Fruit fly (Drosophila melanogaster): ENCODE measurements around the gene Sfp24Bd.

Sfp24Bd gene

dm6 chr2L:3628819-3629218, 40.1 kb downstream of the Sfp24Bd start (continued):
- TF ChIP-seq CG12155 (GFP tag; optimal IDR thresholded peaks at IDR 0.05): no peak
- TF ChIP-seq chm (GFP tag; IDR thresholded peaks at IDR 0.05): peak; percentile 26; the same call in 1 of the 2 replicates
- TF ChIP-seq mld (GFP tag; IDR thresholded peaks at IDR 0.05; ENCODE audit: partially characterized antibody): no peak
- peak; percentile 37 for TF ChIP-seq fd96Cb (tag; optimal IDR thresholded peaks at IDR 0.05)
- TF ChIP-seq klu (GFP tag; IDR thresholded peaks at IDR 0.05): no peak
- TF ChIP-seq knrl (GFP tag; IDR thresholded peaks at IDR 0.05; ENCODE audit: partially characterized antibody): no peak
- TF ChIP-seq pum (GFP tag; optimal IDR thresholded peaks at IDR 0.05): no peak
- TF ChIP-seq CG12236 (GFP tag; optimal IDR thresholded peaks at IDR 0.05): peak; percentile 61
- peak; percentile 86 for TF ChIP-seq Med (GFP tag)
- peak; percentile 70 for TF ChIP-seq tio (GFP tag; optimal IDR thresholded peaks at IDR 0.05)
- no peak for TF ChIP-seq esg (GFP tag; conservative IDR thresholded peaks at IDR 0.05)
- peak; percentile 88 for TF ChIP-seq CG13296 (GFP tag; optimal IDR thresholded peaks at IDR 0.05)
- peak; percentile 80 for TF ChIP-seq Blimp-1 (GFP tag; optimal IDR thresholded peaks at IDR 0.05)
- TF ChIP-seq Fer1 (GFP tag; optimal IDR thresholded peaks at IDR 0.05): peak; percentile 90
- no peak for TF ChIP-seq Hr78 (GFP tag; optimal IDR thresholded peaks at IDR 0.05)
- TF ChIP-seq CG12071 (GFP tag; optimal IDR thresholded peaks at IDR 0.05): peak; percentile 91
- peak; percentile 49; the same call in 1 of the 3 replicates for TF ChIP-seq C15 (GFP tag; IDR thresholded peaks at IDR 0.05)
- no peak for TF ChIP-seq CG30431 (GFP tag; optimal IDR thresholded peaks at IDR 0.05)
- TF ChIP-seq org-1 (GFP tag; optimal IDR thresholded peaks at IDR 0.05): peak; percentile 84
- no peak for TF ChIP-seq Trl (optimal IDR thresholded peaks at IDR 0.05)
- TF ChIP-seq Trl (GFP tag; optimal IDR thresholded peaks at IDR 0.05): peak; percentile 37
- peak; percentile 48 for TF ChIP-seq CG11398 (GFP tag; optimal IDR thresholded peaks at IDR 0.05)
- peak; percentile 64; the same call in 1 of the 3 replicates for TF ChIP-seq CG17361 (GFP tag; IDR thresholded peaks at IDR 0.05)
- TF ChIP-seq Hr51 (GFP tag; optimal IDR thresholded peaks at IDR 0.05): peak; percentile 16 to 89
- TF ChIP-seq CG6813 (GFP tag; optimal IDR thresholded peaks at IDR 0.05): peak; percentile 97
- TF ChIP-seq Ets97D (GFP tag; optimal IDR thresholded peaks at IDR 0.05): no peak
- TF ChIP-seq HLHmδ (GFP tag; optimal IDR thresholded peaks at IDR 0.05): peak; percentile 94
- peak; percentile 30 for TF ChIP-seq NfI (GFP tag; optimal IDR thresholded peaks at IDR 0.05)
- no peak for TF ChIP-seq CG4820 (GFP tag; optimal IDR thresholded peaks at IDR 0.05)
- TF ChIP-seq CG9932 (GFP tag; IDR thresholded peaks at IDR 0.05): 0 out of 2 replicates have a peak, but pooled peaks have one; percentile 25
- TF ChIP-seq toy (GFP tag; IDR thresholded peaks at IDR 0.05): 0 out of 2 replicates have a peak, but pooled peaks have one; percentile 31
- peak; percentile 83 for TF ChIP-seq Awh (GFP tag; IDR thresholded peaks at IDR 0.05)
- TF ChIP-seq CG2678 (tag; optimal IDR thresholded peaks at IDR 0.05): peak; percentile 86
- TF ChIP-seq CG1602 (GFP tag; optimal IDR thresholded peaks at IDR 0.05): peak; percentile 64
- peak; percentile 90 for TF ChIP-seq CG10462 (GFP tag; optimal IDR thresholded peaks at IDR 0.05)
- TF ChIP-seq CG14050 (GFP tag; IDR thresholded peaks at IDR 0.05): no peak
- peak; percentile 80 for TF ChIP-seq maf-S (GFP tag; optimal IDR thresholded peaks at IDR 0.05)
- TF ChIP-seq CG11723 (GFP tag; optimal IDR thresholded peaks at IDR 0.05): peak; percentile 23
- TF ChIP-seq CG15479 (GFP tag; optimal IDR thresholded peaks at IDR 0.05): peak; percentile 60
- TF ChIP-seq zf30C (GFP tag; optimal IDR thresholded peaks at IDR 0.05): no peak
- TF ChIP-seq gcm2 (GFP tag; optimal IDR thresholded peaks at IDR 0.05): no peak
- peak; percentile 67 for TF ChIP-seq ash1 (GFP tag; optimal IDR thresholded peaks at IDR 0.05)
- peak; percentile 32 for TF ChIP-seq CG30403 (GFP tag; optimal IDR thresholded peaks at IDR 0.05)
- TF ChIP-seq CG11504 (tag; optimal IDR thresholded peaks at IDR 0.05): no peak
- TF ChIP-seq CHES-1-like (GFP tag; optimal IDR thresholded peaks at IDR 0.05): peak; percentile 93
